Fruit fly (Drosophila melanogaster) whole organism, embryonic: ENCODE measurements around the gene CG42554.

ENCODE experiments used
- Ada2b ChIP-seq: fragments of 200-800 bp; sonication (Bioruptor generic); IDR thresholded peaks from 2 replicates; pipeline ENCODE4 v1.3.6; 2022; ENCODE audit warnings: missing biosample characterization, missing genetic modification characterization
- CG10959 ChIP-seq: fragments of 200-800 bp; sonication (Bioruptor generic); IDR thresholded peaks from 2 replicates; pipeline ENCODE4 v1.3.6; 2022; ENCODE audit warnings: missing biosample characterization, missing genetic modification characterization
- CG10979 ChIP-seq: fragments of 200-800 bp; sonication (Bioruptor generic); optimal IDR thresholded peaks from 2 replicates; lab custom pipeline; 2018; ENCODE audit warnings: missing biosample characterization, mild to moderate bottlenecking, missing genetic modification characterization, moderate library complexity
- CG12071 ChIP-seq: fragments of 200-800 bp; sonication (Bioruptor generic); optimal IDR thresholded peaks from 3 replicates; lab custom pipeline; 2018; ENCODE audit warnings: missing biosample characterization, mild to moderate bottlenecking, missing genetic modification characterization
- CG14014 ChIP-seq: fragments of 200-800 bp; sonication (Bioruptor generic); IDR thresholded peaks from 2 replicates; pipeline ENCODE4 v1.3.6; 2022; ENCODE audit warnings: missing biosample characterization, missing genetic modification characterization
- CG18764 ChIP-seq: fragments of 200-800 bp; sonication (Bioruptor generic); optimal IDR thresholded peaks from 3 replicates; lab custom pipeline; 2016; ENCODE audit warnings: missing biosample characterization, missing genetic modification characterization
- CG2202 ChIP-seq: fragments of 200-800 bp; sonication (Bioruptor generic); optimal IDR thresholded peaks from 2 replicates; lab custom pipeline; 2018; ENCODE audit warnings: missing biosample characterization, mild to moderate bottlenecking, missing genetic modification characterization
- CG32532 ChIP-seq: fragments of 200-800 bp; sonication (Bioruptor generic); IDR thresholded peaks from 2 replicates; pipeline ENCODE4 v1.3.6; 2022; ENCODE audit warnings: missing biosample characterization, missing genetic modification characterization
- CG3847 ChIP-seq: fragments of 200-800 bp; sonication (Bioruptor generic); IDR thresholded peaks from 2 replicates; pipeline ENCODE4 v1.3.6; 2022; ENCODE audit warnings: missing biosample characterization, missing genetic modification characterization
- CG42726 ChIP-seq: fragments of 200-800 bp; sonication (Bioruptor generic); IDR thresholded peaks from 2 replicates; pipeline ENCODE4 v1.3.6; 2022; ENCODE audit warnings: missing biosample characterization, missing genetic modification characterization; ENCODE audit not compliant: partially characterized antibody
- CG4360 ChIP-seq: fragments of 200-800 bp; sonication (Bioruptor generic); IDR thresholded peaks from 2 replicates; pipeline ENCODE4 v1.3.6; 2022; ENCODE audit warnings: missing biosample characterization, missing genetic modification characterization
- CG43689 ChIP-seq: fragments of 200-800 bp; sonication (Bioruptor generic); IDR thresholded peaks from 2 replicates; pipeline ENCODE4 v1.3.6; 2022; ENCODE audit warnings: missing biosample characterization, missing genetic modification characterization
- CG7372 ChIP-seq: fragments of 200-800 bp; sonication (Bioruptor generic); IDR thresholded peaks from 2 replicates; pipeline ENCODE4 v1.3.6; 2022; ENCODE audit warnings: missing biosample characterization, missing genetic modification characterization
- CG7987 ChIP-seq: fragments of 200-800 bp; sonication (Bioruptor generic); optimal IDR thresholded peaks from 2 replicates; lab custom pipeline; 2018; ENCODE audit warnings: missing biosample characterization, mild to moderate bottlenecking, missing genetic modification characterization, moderate library complexity
- CG8281 ChIP-seq: fragments of 200-800 bp; sonication (Bioruptor generic); optimal IDR thresholded peaks from 2 replicates; lab custom pipeline; 2018; ENCODE audit warnings: missing biosample characterization, mild to moderate bottlenecking, missing genetic modification characterization, moderate library complexity
- CG9215 ChIP-seq: fragments of 200-800 bp; sonication (Bioruptor generic); IDR thresholded peaks from 2 replicates; pipeline ENCODE4 v1.3.6; 2022; ENCODE audit warnings: missing biosample characterization, missing genetic modification characterization
- Camta ChIP-seq: fragments of 200-800 bp; sonication (Bioruptor generic); optimal IDR thresholded peaks from 2 replicates; lab custom pipeline; 2016; ENCODE audit warnings: missing biosample characterization, missing genetic modification characterization
- Dbx ChIP-seq: fragments of 200-800 bp; sonication (Bioruptor generic); IDR thresholded peaks from 3 replicates; pipeline ENCODE4 v1.3.6; 2022; ENCODE audit warnings: missing biosample characterization, missing genetic modification characterization
- ERR ChIP-seq: fragments of 200-800 bp; sonication (Bioruptor generic); optimal IDR thresholded peaks from 2 replicates; lab custom pipeline; 2016; ENCODE audit warnings: missing biosample characterization, missing genetic modification characterization
- Ets65A ChIP-seq: fragments of 200-800 bp; sonication (Bioruptor generic); peaks from one replicate; lab custom pipeline; 2016; ENCODE audit warnings: missing biosample characterization, missing genetic modification characterization
- HLH54F ChIP-seq: fragments of 200-800 bp; sonication (Bioruptor generic); optimal IDR thresholded peaks from 3 replicates; lab custom pipeline; 2016; ENCODE audit warnings: missing biosample characterization, missing genetic modification characterization
- NC2β ChIP-seq: fragments of 200-800 bp; sonication (Bioruptor generic); optimal IDR thresholded peaks from 2 replicates; lab custom pipeline; 2016; ENCODE audit warnings: missing biosample characterization, missing genetic modification characterization
- Spps ChIP-seq: fragments of 200-800 bp; sonication (Bioruptor generic); optimal IDR thresholded peaks from 2 replicates; lab custom pipeline; 2018; ENCODE audit warnings: missing biosample characterization, mild to moderate bottlenecking, missing genetic modification characterization
- TFAM ChIP-seq: fragments of 200-800 bp; sonication (Bioruptor generic); optimal IDR thresholded peaks from 2 replicates; lab custom pipeline; 2017; ENCODE audit warnings: missing biosample characterization, missing genetic modification characterization, inconsistent platforms
- Taf1 ChIP-seq: fragments of 200-800 bp; sonication (Bioruptor generic); IDR thresholded peaks from 2 replicates; pipeline ENCODE4 v1.3.6; 2022; ENCODE audit warnings: missing biosample characterization, missing genetic modification characterization
- Vsx1 ChIP-seq: fragments of 200-800 bp; sonication (Bioruptor generic); optimal IDR thresholded peaks from 2 replicates; lab custom pipeline; 2017; ENCODE audit warnings: missing biosample characterization, mild to moderate bottlenecking, missing genetic modification characterization, missing genetic modification reagents
- Xrp1 ChIP-seq: fragments of 200-800 bp; sonication (Bioruptor generic); IDR thresholded peaks from 2 replicates; pipeline ENCODE4 v1.3.6; 2022; ENCODE audit warnings: missing biosample characterization, missing genetic modification characterization
- ac ChIP-seq: fragments of 200-800 bp; sonication (Bioruptor generic); optimal IDR thresholded peaks from 3 replicates; lab custom pipeline; 2017; ENCODE audit warnings: missing biosample characterization, mild to moderate bottlenecking, missing genetic modification characterization
- bigmax ChIP-seq: fragments of 200-800 bp; sonication (Bioruptor generic); optimal IDR thresholded peaks from 2 replicates; lab custom pipeline; 2018; ENCODE audit warnings: missing biosample characterization, mild to moderate bottlenecking, missing genetic modification characterization
- cas ChIP-seq: fragments of 200-800 bp; sonication (Bioruptor generic); IDR thresholded peaks from 2 replicates; pipeline ENCODE4 v1.3.6; 2022; ENCODE audit warnings: missing biosample characterization, missing genetic modification characterization
- cato ChIP-seq: fragments of 200-800 bp; sonication (Bioruptor generic); optimal IDR thresholded peaks from 2 replicates; lab custom pipeline; 2016; ENCODE audit warnings: missing biosample characterization, missing genetic modification characterization, borderline replicate concordance
- cg ChIP-seq: fragments of 200-800 bp; sonication (Bioruptor generic); optimal IDR thresholded peaks from 3 replicates; lab custom pipeline; 2019; ENCODE audit warnings: missing biosample characterization, mild to moderate bottlenecking, missing genetic modification characterization, moderate library complexity
- dmrt11E ChIP-seq: fragments of 200-800 bp; sonication (Bioruptor generic); optimal IDR thresholded peaks from 3 replicates; lab custom pipeline; 2018; ENCODE audit warnings: missing biosample characterization, mild to moderate bottlenecking, missing genetic modification characterization, moderate library complexity
- ems ChIP-seq: fragments of 200-800 bp; sonication (Bioruptor generic); optimal IDR thresholded peaks from 3 replicates; lab custom pipeline; 2016; ENCODE audit warnings: missing biosample characterization, missing genetic modification characterization
- esg ChIP-seq: fragments of 200-800 bp; sonication (Bioruptor generic); conservative IDR thresholded peaks from 2 replicates; pipeline ENCODE4 v1.3.6; 2022; ENCODE audit warnings: missing biosample characterization, missing genetic modification characterization
- gro ChIP-seq: fragments of 200-800 bp; sonication (Bioruptor generic); optimal IDR thresholded peaks from 2 replicates; lab custom pipeline; 2016; ENCODE audit warnings: missing biosample characterization, missing genetic modification characterization
- h ChIP-seq: fragments of >200 bp; optimal IDR thresholded peaks from 2 replicates; lab custom pipeline; 2017
- jing ChIP-seq: fragments of 200-800 bp; sonication (Bioruptor generic); optimal IDR thresholded peaks from 2 replicates; lab custom pipeline; 2018; ENCODE audit warnings: missing biosample characterization, mild to moderate bottlenecking, missing genetic modification characterization
- lab ChIP-seq: fragments of 200-800 bp; sonication (Bioruptor generic); optimal IDR thresholded peaks from 3 replicates; lab custom pipeline; 2017; ENCODE audit warnings: missing biosample characterization, missing genetic modification characterization, mild to moderate bottlenecking, moderate library complexity, missing genetic modification reagents
- mam ChIP-seq: fragments of 200-800 bp; sonication (Bioruptor generic); optimal IDR thresholded peaks from 3 replicates; lab custom pipeline; 2016; ENCODE audit warnings: missing biosample characterization, missing genetic modification characterization
- mld ChIP-seq: fragments of 200-800 bp; sonication (Bioruptor generic); IDR thresholded peaks from 3 replicates; pipeline ENCODE4 v1.3.6; 2022; ENCODE audit warnings: missing biosample characterization, missing genetic modification characterization; ENCODE audit not compliant: partially characterized antibody
- nau ChIP-seq: fragments of 200-800 bp; sonication (Bioruptor generic); optimal IDR thresholded peaks from 3 replicates; lab custom pipeline; 2017; ENCODE audit warnings: missing biosample characterization, mild to moderate bottlenecking, missing genetic modification characterization, missing genetic modification reagents
- pb ChIP-seq: fragments of 200-800 bp; sonication (Bioruptor generic); optimal IDR thresholded peaks from 3 replicates; lab custom pipeline; 2016; ENCODE audit warnings: missing biosample characterization, missing genetic modification characterization
- salm ChIP-seq: fragments of 200-800 bp; sonication (Bioruptor generic); optimal IDR thresholded peaks from 2 replicates; lab custom pipeline; 2018; ENCODE audit warnings: missing biosample characterization, mild to moderate bottlenecking, missing genetic modification characterization
- sc ChIP-seq, 3 experiments: fragments of >200 bp in 2 of 3; fragments of 200-800 bp in 1 of 3; sonication (Bioruptor generic) in 1 of 3; optimal IDR thresholded peaks; 2 replicates in 2 of 3; 3 replicates in 1 of 3; lab custom pipeline; 2017; ENCODE audit warnings: mild to moderate bottlenecking in 1 of 3, missing biosample characterization in 1 of 3, missing genetic modification characterization in 1 of 3, missing genetic modification reagents in 1 of 3
- seq ChIP-seq: fragments of 200-800 bp; sonication (Bioruptor generic); IDR thresholded peaks from 2 replicates; pipeline ENCODE4 v1.3.6; 2022; ENCODE audit warnings: missing biosample characterization, missing genetic modification characterization
- sima ChIP-seq: fragments of 200-800 bp; sonication (Bioruptor generic); optimal IDR thresholded peaks from 2 replicates; lab custom pipeline; 2016; ENCODE audit warnings: missing biosample characterization, missing genetic modification characterization
- unpg ChIP-seq: fragments of 200-800 bp; sonication (Bioruptor generic); optimal IDR thresholded peaks from 3 replicates; lab custom pipeline; 2018; ENCODE audit warnings: missing biosample characterization, mild to moderate bottlenecking, missing genetic modification characterization, moderate library complexity
- vvl ChIP-seq: fragments of 200-800 bp; sonication (Bioruptor generic); IDR thresholded peaks from 2 replicates; pipeline ENCODE4 v1.3.6; 2022; ENCODE audit warnings: missing biosample characterization, missing genetic modification characterization
- zfh1 ChIP-seq: fragments of 200-800 bp; sonication (Bioruptor generic); IDR thresholded peaks from 3 replicates; pipeline ENCODE4 v1.3.6; 2022; ENCODE audit warnings: missing biosample characterization, missing genetic modification characterization

Gene CG42554

DNA sequence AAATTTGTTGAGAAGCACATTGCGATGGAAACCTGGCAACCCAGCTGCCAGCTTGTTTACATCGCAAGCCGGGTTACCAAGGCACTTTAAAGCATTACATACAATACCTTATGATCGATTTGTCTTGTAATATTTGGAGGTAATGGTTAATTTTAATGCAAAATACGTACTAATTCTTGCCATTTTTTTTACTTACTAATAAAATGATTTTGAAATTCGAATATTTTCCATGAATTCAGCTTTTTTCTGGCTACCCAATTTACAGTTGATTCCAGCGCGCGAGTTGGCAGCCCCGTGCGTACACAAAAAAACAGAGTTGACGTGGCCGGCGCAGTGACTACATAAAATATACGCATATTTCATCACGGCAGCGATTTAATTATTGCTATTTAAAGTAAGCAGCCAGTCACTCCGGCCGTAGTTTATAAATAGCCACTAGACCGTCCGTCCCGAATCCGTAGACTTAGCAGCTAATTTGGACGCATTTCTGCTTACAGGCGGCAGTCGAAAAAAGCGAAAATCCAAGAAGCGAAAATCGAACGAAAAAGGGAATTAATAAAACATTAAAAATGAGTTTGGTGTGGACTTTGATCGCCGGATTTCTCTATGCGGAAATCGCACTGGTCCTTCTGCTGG, 2.2 kb downstream of the CG42554 start, which contains the start of the genes CG13901 and CG13887 (continued):
- TF ChIP-seq salm = peak; percentile 72
- no peak for TF ChIP-seq CG42726 (GFP tag; lab: Robert Waterston, UW)
- peak; percentile 34 for TF ChIP-seq bigmax (GFP tag; lab: Kevin White, UChicago)
- peak; percentile 86 for TF ChIP-seq dmrt11E (tag; lab: Kevin White, UChicago)
- peak; percentile 60 for TF ChIP-seq CG8281 (tag; lab: Kevin White, UChicago)
- peak; percentile 90 for TF ChIP-seq CG32532 (GFP tag; lab: Robert Waterston, UW)
- TF ChIP-seq mld (GFP tag; lab: Robert Waterston, UW) = no peak
- peak; percentile 88 for TF ChIP-seq zfh1 (GFP tag; lab: Robert Waterston, UW)
- peak; percentile 78 for TF ChIP-seq ERR (GFP tag; lab: Kevin White, UChicago)
- TF ChIP-seq cas (GFP tag; lab: Robert Waterston, UW) = peak; percentile 83
- peak; percentile 78 for TF ChIP-seq CG2202 (tag; lab: Kevin White, UChicago)
- peak; percentile 7 for TF ChIP-seq sima (GFP tag; lab: Kevin White, UChicago)
- TF ChIP-seq CG3847 = peak; percentile 95
- TF ChIP-seq pb (GFP tag; lab: Kevin White, UChicago) = peak; percentile 78
- peak; percentile 81 for TF ChIP-seq NC2β (GFP tag; lab: Kevin White, UChicago)
- no peak for TF ChIP-seq TFAM (GFP tag; lab: Kevin White, UChicago)
- TF ChIP-seq CG7372 (GFP tag; lab: Robert Waterston, UW) = peak; percentile 86
- TF ChIP-seq Vsx1 = peak; percentile 75
- TF ChIP-seq jing (GFP tag; lab: Kevin White, UChicago) = no peak
- TF ChIP-seq CG10979 (tag; lab: Kevin White, UChicago) = peak; percentile 87
- TF ChIP-seq Taf1 (GFP tag; lab: Robert Waterston, UW) = peak; percentile 83
- peak; percentile 95 for TF ChIP-seq HLH54F (GFP tag; lab: Kevin White, UChicago)
- TF ChIP-seq Dbx (GFP tag; lab: Robert Waterston, UW) = peak; percentile 88
- TF ChIP-seq esg (GFP tag; lab: Robert Waterston, UW) = peak; percentile 81
- TF ChIP-seq cg = no peak
- TF ChIP-seq cato (GFP tag; lab: Kevin White, UChicago) = peak; percentile 84
- peak; percentile 62 for TF ChIP-seq CG12071
- TF ChIP-seq CG14014 = peak; percentile 92
- TF ChIP-seq unpg (GFP tag; lab: Kevin White, UChicago) = peak; percentile 90
- TF ChIP-seq ems (GFP tag; lab: Kevin White, UChicago) = peak; percentile 91
- no peak for TF ChIP-seq h (lab: Kevin White, UChicago)
- TF ChIP-seq vvl (GFP tag; lab: Robert Waterston, UW) = peak; percentile 94
- TF ChIP-seq Ets65A (GFP tag; lab: Kevin White, UChicago) = peak; percentile 99
- TF ChIP-seq nau (GFP tag; lab: Kevin White, UChicago) = no peak
- TF ChIP-seq Xrp1 (GFP tag; lab: Robert Waterston, UW) = peak; percentile 90
- no peak for TF ChIP-seq ac
- TF ChIP-seq sc (optimal IDR thresholded peaks at IDR 0.05; lab: Kevin White, UChicago) = no peak
- peak; percentile 69 for TF ChIP-seq sc (GFP tag; optimal IDR thresholded peaks at IDR 0.05; lab: Kevin White, UChicago)
- no peak for TF ChIP-seq CG4360
- peak; percentile 94 for TF ChIP-seq lab
- TF ChIP-seq CG10959 (GFP tag; lab: Robert Waterston, UW) = peak; percentile 69
- TF ChIP-seq gro (GFP tag; lab: Kevin White, UChicago) = peak; percentile 95
- peak; percentile 59; the same call in 1 of the 2 replicates for TF ChIP-seq CG43689 (GFP tag; lab: Robert Waterston, UW)
- peak; percentile 87 for TF ChIP-seq CG18764 (GFP tag; lab: Kevin White, UChicago)
- TF ChIP-seq Ada2b = peak; percentile 86
- peak; percentile 85 for TF ChIP-seq CG9215 (GFP tag; lab: Robert Waterston, UW)
- TF ChIP-seq seq = peak; percentile 79
- peak; percentile 96 for TF ChIP-seq mam (GFP tag; lab: Kevin White, UChicago)
- peak; percentile 93 for TF ChIP-seq Camta (GFP tag; lab: Kevin White, UChicago)
- TF ChIP-seq Spps = peak; percentile 78
- TF ChIP-seq CG7987 = peak; percentile 84
